Worm (Caenorhabditis elegans) whole organism, late embryonic: Measurements from ENCODE around the gene F37A4.1.

ENCODE experiments used
- K02D7.2 ChIP-seq: sonication (generic microtip); optimal IDR thresholded peaks from 2 replicates; lab custom pipeline; 2017; ENCODE audit warnings: mild to moderate bottlenecking, missing genetic modification characterization, missing compliant biosample characterization
- ceh-31 ChIP-seq: sonication (generic microtip); optimal IDR thresholded peaks from 2 replicates; lab custom pipeline; 2016; ENCODE audit warnings: missing genetic modification characterization, missing compliant biosample characterization
- ceh-34 ChIP-seq: sonication (generic microtip); optimal IDR thresholded peaks from 2 replicates; lab custom pipeline; 2016; ENCODE audit warnings: mild to moderate bottlenecking, missing genetic modification characterization, missing compliant biosample characterization
- ceh-6 ChIP-seq: fragments of 200-800 bp; sonication (Bioruptor generic); optimal IDR thresholded peaks from 2 replicates; lab custom pipeline; 2018; ENCODE audit warnings: mild to moderate bottlenecking, missing genetic modification characterization, missing compliant biosample characterization
- dve-1 ChIP-seq: sonication (generic microtip); optimal IDR thresholded peaks from 2 replicates; lab custom pipeline; 2017; ENCODE audit warnings: antibody characterized with exemption, mild to moderate bottlenecking, missing genetic modification characterization, missing compliant biosample characterization
- elt-4 ChIP-seq: sonication (generic microtip); optimal IDR thresholded peaks from 2 replicates; lab custom pipeline; 2016; ENCODE audit warnings: missing genetic modification characterization, missing compliant biosample characterization
- fkh-10 ChIP-seq: fragments of 150-350 bp; optimal IDR thresholded peaks from 2 replicates; lab custom pipeline; 2014; ENCODE audit warnings: missing biosample characterization, missing genetic modification reagents, missing genetic modification characterization
- fkh-6 ChIP-seq: sonication (generic microtip); optimal IDR thresholded peaks from 2 replicates; lab custom pipeline; 2016; ENCODE audit warnings: missing genetic modification characterization, missing compliant biosample characterization
- gmeb-2 ChIP-seq: sonication (generic microtip); optimal IDR thresholded peaks from 2 replicates; lab custom pipeline; 2016; ENCODE audit warnings: missing genetic modification characterization, inconsistent platforms, missing compliant biosample characterization
- hlh-6 ChIP-seq: sonication (generic microtip); optimal IDR thresholded peaks from 2 replicates; lab custom pipeline; 2016; ENCODE audit warnings: missing genotype, missing genetic modification characterization, missing compliant biosample characterization
- lin-11 ChIP-seq: fragments of 200-800 bp; sonication (Bioruptor generic); optimal IDR thresholded peaks from 2 replicates; lab custom pipeline; 2018; ENCODE audit warnings: mild to moderate bottlenecking, missing genetic modification characterization, missing compliant biosample characterization
- madf-2 ChIP-seq: sonication (generic microtip); optimal IDR thresholded peaks from 2 replicates; lab custom pipeline; 2017; ENCODE audit warnings: missing genetic modification characterization, missing compliant biosample characterization
- sdc-2 ChIP-seq: sonication (generic microtip); optimal IDR thresholded peaks from 2 replicates; lab custom pipeline; 2016; ENCODE audit warnings: missing genotype, missing genetic modification characterization, missing compliant biosample characterization
- tbx-2 ChIP-seq: sonication (generic microtip); optimal IDR thresholded peaks from 2 replicates; lab custom pipeline; 2016; ENCODE audit warnings: missing genetic modification characterization, missing compliant biosample characterization
- unc-42 ChIP-seq: sonication (generic microtip); optimal IDR thresholded peaks from 2 replicates; lab custom pipeline; 2016; ENCODE audit warnings: missing genotype, missing genetic modification characterization, missing compliant biosample characterization

The F37A4.1 gene

DNA sequence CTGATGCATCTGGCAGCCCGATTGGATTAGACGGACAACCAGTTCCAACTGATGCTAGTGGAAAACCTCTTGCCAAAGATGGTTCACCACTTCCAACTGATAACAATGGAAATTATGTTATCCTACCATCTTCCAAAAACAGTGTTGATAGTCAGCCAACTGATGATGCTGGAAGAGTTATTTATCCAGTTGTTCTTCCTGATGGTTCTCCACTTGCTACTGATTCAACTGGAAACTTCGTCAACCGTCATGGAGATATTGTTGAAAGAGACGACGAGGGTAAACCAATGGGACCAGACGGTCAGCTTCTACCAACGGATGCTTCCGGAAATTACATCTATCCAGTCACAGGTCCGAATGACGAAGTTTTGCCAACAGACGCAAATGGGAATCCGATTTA lies 33.6 kb downstream of the F37A4.1 start:
- TF ChIP-seq gmeb-2 (tag; lab: Kevin White, UChicago) (no peak), fkh-6 (tag; lab: Kevin White, UChicago) (no peak), ceh-31 (tag; lab: Kevin White, UChicago) (no peak), lin-11 (tag; lab: Kevin White, UChicago) (no peak), dve-1 (tag; lab: Kevin White, UChicago) (no peak), ceh-34 (no peak), tbx-2 (tag; lab: Kevin White, UChicago) (no peak), sdc-2 (tag; lab: Kevin White, UChicago) (no peak), hlh-6 (tag; lab: Kevin White, UChicago) (no peak), elt-4 (tag; lab: Kevin White, UChicago) (no peak), ceh-6 (GFP tag; lab: Kevin White, UChicago) (no peak), madf-2 (no peak), K02D7.2 (no peak), fkh-10 (GFP tag; lab: Kevin White, UChicago) (no peak), unc-42 (tag; lab: Kevin White, UChicago) (no peak)
